Worm (Caenorhabditis elegans) whole organism, mixed stage, embryonic: ENCODE measurements around the gene cacn-1.

Source experiments
- M03D4.4 ChIP-seq: sonication (generic microtip); optimal IDR thresholded peaks from 2 replicates; lab custom pipeline; 2017; ENCODE audit warnings: mild to moderate bottlenecking, missing genetic modification characterization, missing compliant biosample characterization
- bed-3 ChIP-seq: fragments of 200-800 bp; sonication (Bioruptor generic); optimal IDR thresholded peaks from 3 replicates; lab custom pipeline; 2018; ENCODE audit warnings: mild to moderate bottlenecking, missing genetic modification characterization, moderate library complexity, missing compliant biosample characterization
- blmp-1 ChIP-seq: fragments of 150-350 bp; optimal IDR thresholded peaks from 2 replicates; lab custom pipeline; 2014; ENCODE audit warnings: missing biosample characterization, missing genetic modification characterization
- ceh-39 ChIP-seq: fragments of 150-350 bp; optimal IDR thresholded peaks from 2 replicates; lab custom pipeline; 2014; ENCODE audit warnings: missing biosample characterization, missing genetic modification characterization
- ceh-43 ChIP-seq: fragments of 200-800 bp; sonication (Bioruptor generic); optimal IDR thresholded peaks from 2 replicates; lab custom pipeline; 2018; ENCODE audit warnings: mild to moderate bottlenecking, missing genetic modification characterization, moderate library complexity, missing compliant biosample characterization
- ceh-83 ChIP-seq: fragments of 200-800 bp; sonication (Bioruptor generic); optimal IDR thresholded peaks from 2 replicates; lab custom pipeline; 2018; ENCODE audit warnings: mild to moderate bottlenecking, missing genetic modification characterization, missing compliant biosample characterization
- ces-1 ChIP-seq: fragments of 150-350 bp; optimal IDR thresholded peaks from 2 replicates; lab custom pipeline; 2014; ENCODE audit warnings: missing biosample characterization, missing genetic modification reagents, missing genetic modification characterization
- cnd-1 ChIP-seq: fragments of 200-800 bp; sonication (Bioruptor generic); optimal IDR thresholded peaks from 2 replicates; lab custom pipeline; 2018; ENCODE audit warnings: mild to moderate bottlenecking, missing genetic modification characterization, missing compliant biosample characterization
- elt-1 ChIP-seq: sonication (generic microtip); optimal IDR thresholded peaks from 2 replicates; lab custom pipeline; 2017; ENCODE audit warnings: missing genetic modification characterization, mild to moderate bottlenecking, missing compliant biosample characterization, antibody characterized with exemption, moderate library complexity, borderline replicate concordance; ENCODE audit not compliant: insufficient read depth
- flh-1 ChIP-seq: fragments of 200-800 bp; sonication (Bioruptor generic); optimal IDR thresholded peaks from 2 replicates; lab custom pipeline; 2018; ENCODE audit warnings: mild to moderate bottlenecking, missing genetic modification characterization, moderate library complexity, missing compliant biosample characterization
- ham-2 ChIP-seq: fragments of 200-800 bp; sonication (Bioruptor generic); optimal IDR thresholded peaks from 2 replicates; lab custom pipeline; 2018; ENCODE audit warnings: mild to moderate bottlenecking, missing genetic modification characterization, missing compliant biosample characterization
- hlh-1 ChIP-seq: fragments of 150-350 bp; optimal IDR thresholded peaks from 2 replicates; lab custom pipeline; 2014; ENCODE audit warnings: missing biosample characterization, missing genetic modification reagents, missing genetic modification characterization
- lin-13 ChIP-seq: fragments of 150-350 bp; optimal IDR thresholded peaks from 2 replicates; lab custom pipeline; 2014; ENCODE audit warnings: missing biosample characterization, missing genetic modification characterization
- lin-32 ChIP-seq: fragments of 200-800 bp; sonication (Bioruptor generic); optimal IDR thresholded peaks from 2 replicates; lab custom pipeline; 2018; ENCODE audit warnings: mild to moderate bottlenecking, missing genetic modification characterization, missing compliant biosample characterization
- lsy-2 ChIP-seq: fragments of 150-350 bp; optimal IDR thresholded peaks from 2 replicates; lab custom pipeline; 2014; ENCODE audit warnings: missing biosample characterization, missing genetic modification characterization
- mep-1 ChIP-seq: fragments of 150-350 bp; optimal IDR thresholded peaks from 2 replicates; lab custom pipeline; 2017; ENCODE audit warnings: missing biosample characterization, missing genetic modification reagents, missing genetic modification characterization, inconsistent platforms
- mls-2 ChIP-seq: sonication (generic microtip); optimal IDR thresholded peaks from 2 replicates; lab custom pipeline; 2016; ENCODE audit warnings: mild to moderate bottlenecking, missing genetic modification characterization, moderate library complexity, missing compliant biosample characterization
- nhr-2 ChIP-seq: fragments of 150-350 bp; optimal IDR thresholded peaks from 2 replicates; lab custom pipeline; 2014; ENCODE audit warnings: missing biosample characterization, missing genetic modification characterization
- nhr-237 ChIP-seq: fragments of 150-350 bp; optimal IDR thresholded peaks from 2 replicates; lab custom pipeline; 2014; ENCODE audit warnings: missing biosample characterization, missing genetic modification characterization
- nhr-28 ChIP-seq: fragments of 150-350 bp; optimal IDR thresholded peaks from 2 replicates; lab custom pipeline; 2014; ENCODE audit warnings: missing biosample characterization, missing genetic modification characterization
- nhr-76 ChIP-seq: sonication (generic microtip); optimal IDR thresholded peaks from 2 replicates; lab custom pipeline; 2017; ENCODE audit warnings: missing biosample characterization, missing genetic modification characterization
- pha-4 ChIP-seq: fragments of 150-350 bp; optimal IDR thresholded peaks from 2 replicates; lab custom pipeline; 2018; ENCODE audit warnings: missing biosample characterization, missing genetic modification reagents, missing genetic modification characterization
- sem-2 ChIP-seq: fragments of 200-800 bp; sonication (Bioruptor generic); optimal IDR thresholded peaks from 2 replicates; lab custom pipeline; 2018; ENCODE audit warnings: mild to moderate bottlenecking, missing genetic modification characterization, missing compliant biosample characterization
- snpc-4 ChIP-seq: fragments of 150-350 bp; optimal IDR thresholded peaks from 2 replicates; lab custom pipeline; 2014; ENCODE audit warnings: missing biosample characterization, missing genetic modification characterization
- sptf-1 ChIP-seq: sonication (generic microtip); optimal IDR thresholded peaks from 2 replicates; lab custom pipeline; 2017; ENCODE audit warnings: mild to moderate bottlenecking, missing genetic modification characterization, moderate library complexity, missing compliant biosample characterization
- tbx-8 ChIP-seq: fragments of 200-800 bp; sonication (Bioruptor generic); optimal IDR thresholded peaks from 2 replicates; lab custom pipeline; 2018; ENCODE audit warnings: mild to moderate bottlenecking, missing genetic modification characterization, moderate library complexity, missing compliant biosample characterization
- unc-120 ChIP-seq: sonication (generic microtip); optimal IDR thresholded peaks from 2 replicates; lab custom pipeline; 2017; ENCODE audit warnings: missing genetic modification characterization, missing compliant biosample characterization; ENCODE audit not compliant: poor library complexity, severe bottlenecking
- unc-39 ChIP-seq: fragments of 150-350 bp; optimal IDR thresholded peaks from 2 replicates; lab custom pipeline; 2014; ENCODE audit warnings: missing biosample characterization, missing genetic modification characterization
- unc-62 ChIP-seq: fragments of 150-350 bp; optimal IDR thresholded peaks from 2 replicates; lab custom pipeline; 2014; ENCODE audit warnings: missing biosample characterization, missing genetic modification reagents, missing genetic modification characterization
- zip-8 ChIP-seq: fragments of 150-350 bp; optimal IDR thresholded peaks from 2 replicates; lab custom pipeline; 2014; ENCODE audit warnings: missing biosample characterization, missing genetic modification characterization
- ztf-11 ChIP-seq: fragments of 150-350 bp; optimal IDR thresholded peaks from 2 replicates; lab custom pipeline; 2014; ENCODE audit warnings: missing biosample characterization, missing genetic modification characterization

The cacn-1 gene

DNA sequence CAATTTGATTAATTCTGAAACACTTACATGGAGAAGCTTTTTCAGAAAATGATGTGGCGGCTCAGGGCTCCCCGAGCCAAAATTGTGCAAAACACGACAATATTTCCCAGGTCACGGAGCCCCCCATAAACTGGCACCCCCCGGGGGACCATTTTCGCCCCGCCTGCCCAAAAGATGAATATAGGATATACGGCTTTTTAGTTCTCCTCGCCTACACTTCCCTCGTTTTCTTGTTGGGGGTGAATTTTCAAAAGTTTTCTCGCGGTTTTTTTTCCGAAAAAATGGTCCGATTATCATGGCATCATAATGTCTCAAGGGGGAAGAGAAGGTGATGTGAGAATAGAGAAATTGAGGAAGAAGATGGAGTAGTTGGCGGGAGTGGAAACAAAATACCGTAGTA is 19.9 kb downstream of the cacn-1 start, which contains the start of gene K09E4.4:
K09E4.4 (minus strand) TSS at position 101 of the 400 bp plus-strand sequence.
- no peak for TF ChIP-seq lin-13 (tag; lab: Kevin White, UChicago)
- no peak for TF ChIP-seq ceh-39 (tag; lab: Kevin White, UChicago)
- TF ChIP-seq mls-2 (tag; lab: Kevin White, UChicago) = no peak

ce11 chrII:14118391-14118790 is 23.6 kb downstream of the cacn-1 start:
- TF ChIP-seq cnd-1 (tag; lab: Kevin White, UChicago) = no peak
- no peak for TF ChIP-seq mls-2 (tag; lab: Kevin White, UChicago)
- TF ChIP-seq ceh-39 (tag; lab: Kevin White, UChicago) = no peak
- TF ChIP-seq nhr-2 = no peak
- TF ChIP-seq sem-2 = no peak
- TF ChIP-seq nhr-76 = no peak
- no peak for TF ChIP-seq elt-1 (tag; lab: Kevin White, UChicago)
- TF ChIP-seq sptf-1 (tag; lab: Kevin White, UChicago) = no peak
- no peak for TF ChIP-seq ham-2
- TF ChIP-seq ztf-11 = no peak
- TF ChIP-seq unc-39 (tag; lab: Kevin White, UChicago) = no peak
- TF ChIP-seq unc-62 (GFP tag; lab: Kevin White, UChicago) = no peak
- no peak for TF ChIP-seq M03D4.4 (tag; lab: Kevin White, UChicago)
- TF ChIP-seq nhr-28 = no peak
- no peak for TF ChIP-seq mep-1
- no peak for TF ChIP-seq ceh-83
- no peak for TF ChIP-seq tbx-8 (GFP tag; lab: Kevin White, UChicago)

ce11 chrII:14112842-14113241 is 29.1 kb downstream of the cacn-1 start:
- TF ChIP-seq nhr-2 (no peak), flh-1 (GFP tag; lab: Kevin White, UChicago) (no peak), sem-2 (no peak), unc-39 (tag; lab: Kevin White, UChicago) (no peak), ceh-39 (tag; lab: Kevin White, UChicago) (no peak), bed-3 (no peak), mls-2 (tag; lab: Kevin White, UChicago) (no peak), nhr-76 (no peak), ces-1 (GFP tag; lab: Kevin White, UChicago) (no peak), elt-1 (tag; lab: Kevin White, UChicago) (no peak), cnd-1 (tag; lab: Kevin White, UChicago) (no peak), M03D4.4 (tag; lab: Kevin White, UChicago) (no peak), ceh-43 (no peak), nhr-237 (tag; lab: Kevin White, UChicago) (no peak), unc-120 (tag; lab: Kevin White, UChicago) (no peak), pha-4 (tag; lab: Kevin White, UChicago) (no peak), lin-32 (no peak)

DNA sequence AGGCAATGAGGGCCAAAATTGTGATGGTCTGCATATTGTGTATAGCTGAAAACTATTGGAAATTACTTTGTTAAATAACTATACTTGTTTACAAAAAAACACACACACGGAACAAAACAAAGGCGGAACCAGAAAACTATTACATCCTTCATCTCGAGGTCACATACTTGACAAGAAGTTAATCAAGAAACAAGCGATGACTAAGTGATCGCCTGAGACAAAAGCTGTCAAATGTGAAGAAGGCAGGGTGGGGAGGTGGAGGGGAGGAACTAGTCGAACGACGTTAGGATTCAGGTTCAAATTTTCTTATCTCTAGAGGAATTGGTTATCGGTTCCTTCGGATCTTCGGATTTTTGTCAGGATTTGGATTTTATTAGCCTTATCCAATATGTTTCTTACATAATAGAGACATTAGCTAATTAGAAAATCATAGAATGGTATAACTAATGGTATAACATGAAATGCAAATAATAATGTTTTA is 32.7 kb downstream of the cacn-1 start, which contains the start of gene cpg-7:
cpg-7 (minus strand) TSS at position 51 of the 481 bp plus-strand sequence.
- TF ChIP-seq nhr-76 (no peak), bed-3 (no peak), flh-1 (GFP tag; lab: Kevin White, UChicago) (no peak), nhr-2 (no peak), ceh-43 (no peak), nhr-237 (tag; lab: Kevin White, UChicago) (no peak), elt-1 (tag; lab: Kevin White, UChicago) (peak; percentile 55)

- TF ChIP-seq ces-1 (GFP tag; lab: Kevin White, UChicago) = no peak
- TF ChIP-seq zip-8 = no peak
- no peak for TF ChIP-seq snpc-4 (tag; lab: Kevin White, UChicago)
- TF ChIP-seq elt-1 (tag; lab: Kevin White, UChicago) = no peak
- no peak for TF ChIP-seq pha-4 (tag; lab: Kevin White, UChicago)
- no peak for TF ChIP-seq ceh-83
- no peak for TF ChIP-seq tbx-8 (GFP tag; lab: Kevin White, UChicago)
- TF ChIP-seq nhr-28 = no peak
- TF ChIP-seq unc-62 (GFP tag; lab: Kevin White, UChicago) = no peak
- no peak for TF ChIP-seq hlh-1 (tag; lab: Kevin White, UChicago)
- no peak for TF ChIP-seq lsy-2
- no peak for TF ChIP-seq mep-1
- TF ChIP-seq cnd-1 (tag; lab: Kevin White, UChicago) = no peak
- no peak for TF ChIP-seq blmp-1 (tag; lab: Kevin White, UChicago)
These were observed 35.8 kb downstream of the cacn-1 start for ce11 chrII:14106164-14106563.
